Fruit fly (Drosophila melanogaster): Measurements from ENCODE around the gene CG11588.

CG11588 gene

DNA sequence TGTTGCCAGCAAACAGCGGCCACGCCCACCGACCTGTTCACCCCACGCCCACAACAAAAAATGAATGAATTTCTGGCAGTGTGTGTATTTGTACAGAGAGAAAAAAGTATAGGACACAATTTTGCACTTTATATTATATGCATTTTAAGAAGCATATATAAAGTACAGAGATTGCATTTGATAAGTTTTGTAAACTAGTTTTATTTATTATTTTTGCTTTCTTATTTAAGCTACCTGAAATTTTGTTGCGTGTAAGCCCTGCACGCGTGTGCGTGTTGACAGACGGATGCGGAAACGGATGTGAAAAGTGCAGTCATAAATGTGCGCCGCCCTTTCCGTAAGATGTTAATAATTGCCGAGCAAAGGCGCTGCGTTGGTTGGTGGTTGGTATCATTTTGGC lies 24.6 kb upstream of the CG11588 start:
- TF ChIP-seq CG8159 (tag; optimal IDR thresholded peaks at IDR 0.05) (peak; percentile 56), CG32121 (GFP tag; IDR thresholded peaks at IDR 0.05) (no peak), rn (GFP tag; IDR thresholded peaks at IDR 0.05) (no peak), CG14655 (GFP tag; optimal IDR thresholded peaks at IDR 0.05) (peak; percentile 12), fd96Ca (GFP tag; IDR thresholded peaks at IDR 0.05) (no peak), CG9948 (tag; optimal IDR thresholded peaks at IDR 0.05) (no peak), CG4496 (GFP tag; IDR thresholded peaks at IDR 0.05) (0 out of 3 replicates have a peak, but pooled peaks have one; percentile 29), CG34367 (tag; optimal IDR thresholded peaks at IDR 0.05) (no peak), CG8301 (tag; optimal IDR thresholded peaks at IDR 0.05) (no peak), CG13204 (GFP tag; optimal IDR thresholded peaks at IDR 0.05) (no peak), CG12605 (GFP tag; IDR thresholded peaks at IDR 0.05) (no peak), CG17806 (tag; optimal IDR thresholded peaks at IDR 0.05) (peak; percentile 30), Snoo (tag; optimal IDR thresholded peaks at IDR 0.05) (no peak), CG15710 (tag; optimal IDR thresholded peaks at IDR 0.05) (peak; percentile 42), Ets98B (GFP tag; IDR thresholded peaks at IDR 0.05) (no peak)

DNA sequence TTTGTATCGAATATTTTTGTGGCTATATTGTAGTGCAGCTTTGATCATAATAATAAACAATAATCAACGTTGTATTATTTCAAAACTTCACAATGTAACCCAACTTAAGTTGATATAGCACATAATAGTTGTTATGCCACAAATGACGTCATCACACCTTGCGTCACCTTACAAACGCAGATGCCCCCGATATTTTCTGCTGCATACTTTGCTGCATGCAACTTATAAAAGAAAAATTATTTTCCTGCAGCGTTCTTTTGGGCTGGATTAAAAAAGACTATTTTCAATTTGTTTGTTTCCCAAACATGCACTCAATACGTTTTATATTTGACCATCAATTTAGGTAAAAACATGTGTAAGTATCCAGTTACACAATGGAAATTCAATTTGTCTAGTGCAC lies 3.1 kb upstream of the CG11588 start:
- TF ChIP-seq CG8159 (tag; optimal IDR thresholded peaks at IDR 0.05) (no peak), CG8301 (tag; optimal IDR thresholded peaks at IDR 0.05) (no peak), CG14655 (GFP tag; optimal IDR thresholded peaks at IDR 0.05) (no peak), CG13204 (GFP tag; optimal IDR thresholded peaks at IDR 0.05) (no peak), CG15710 (tag; optimal IDR thresholded peaks at IDR 0.05) (no peak), D1 (tag; optimal IDR thresholded peaks at IDR 0.05) (no peak), Pif1A (GFP tag; optimal IDR thresholded peaks at IDR 0.05) (no peak)

DNA sequence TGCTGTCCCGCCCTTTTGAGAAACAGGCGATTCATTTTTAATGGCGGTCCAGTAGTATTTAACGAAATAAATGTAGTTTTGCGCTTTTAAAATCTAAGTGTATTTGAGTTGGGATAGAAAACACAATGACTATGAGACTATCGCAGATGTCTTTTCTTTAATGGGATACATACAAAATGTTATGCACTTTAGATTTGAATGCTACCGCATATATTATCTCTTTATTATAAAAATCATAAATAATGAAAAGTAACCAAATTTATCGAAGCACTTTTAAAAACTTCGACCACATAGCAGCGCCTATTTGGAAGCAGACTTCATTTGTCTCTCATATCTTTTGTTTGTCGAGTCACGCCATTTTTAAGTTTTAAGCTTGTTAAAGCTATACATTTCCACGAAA lies 3.3 kb downstream of the CG11588 start, which contains the start of gene SdhAL:
SdhAL (minus strand) TSS at position 101 of the 400 bp plus-strand sequence.
- TF ChIP-seq CG17806 (tag; optimal IDR thresholded peaks at IDR 0.05) (no peak), Ets98B (GFP tag; IDR thresholded peaks at IDR 0.05) (no peak), EcR (GFP tag; optimal IDR thresholded peaks at IDR 0.05) (no peak), CG8159 (tag; optimal IDR thresholded peaks at IDR 0.05) (no peak), Pif1A (GFP tag; optimal IDR thresholded peaks at IDR 0.05) (no peak), CG14655 (GFP tag; optimal IDR thresholded peaks at IDR 0.05) (no peak), CG9948 (tag; optimal IDR thresholded peaks at IDR 0.05) (no peak), CG32121 (GFP tag; IDR thresholded peaks at IDR 0.05) (no peak), fd96Ca (GFP tag; IDR thresholded peaks at IDR 0.05) (no peak), CG15710 (tag; optimal IDR thresholded peaks at IDR 0.05) (no peak), rn (GFP tag; IDR thresholded peaks at IDR 0.05) (no peak), CG34367 (tag; optimal IDR thresholded peaks at IDR 0.05) (no peak), gl (tag; optimal IDR thresholded peaks at IDR 0.05) (no peak), CG12605 (GFP tag; IDR thresholded peaks at IDR 0.05) (no peak), CG13204 (GFP tag; optimal IDR thresholded peaks at IDR 0.05) (no peak), Pif1B (GFP tag; optimal IDR thresholded peaks at IDR 0.05) (no peak), Snoo (tag; optimal IDR thresholded peaks at IDR 0.05) (no peak), CG10348 (GFP tag; IDR thresholded peaks at IDR 0.05) (no peak), D1 (tag; optimal IDR thresholded peaks at IDR 0.05) (no peak), CG8301 (tag; optimal IDR thresholded peaks at IDR 0.05) (no peak)

DNA sequence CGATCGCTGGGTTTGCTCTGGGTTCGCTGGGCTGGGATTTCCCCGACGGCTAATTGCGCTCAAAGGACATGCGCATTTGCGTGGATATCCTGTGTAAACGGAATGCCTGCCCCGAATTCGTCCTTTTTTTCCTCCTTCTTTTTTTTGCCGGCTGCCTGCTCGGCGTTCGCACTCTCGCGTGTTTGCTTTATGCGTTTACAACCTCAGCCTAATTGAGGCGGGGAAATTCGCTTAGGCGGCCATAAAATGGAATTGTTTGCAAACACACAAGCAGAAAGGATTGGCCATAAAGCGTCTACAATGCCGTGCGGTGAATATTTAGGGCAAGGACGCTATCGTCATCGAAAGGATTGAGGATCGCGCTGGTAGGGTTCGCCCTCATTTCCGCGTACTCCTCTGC lies 4.1 kb downstream of the CG11588 start:
- TF ChIP-seq CG4496 (GFP tag; IDR thresholded peaks at IDR 0.05), result no peak
- TF ChIP-seq Ets98B (GFP tag; IDR thresholded peaks at IDR 0.05), result no peak
- TF ChIP-seq Pif1B (GFP tag; optimal IDR thresholded peaks at IDR 0.05), result no peak
- no peak for TF ChIP-seq CG34367 (tag; optimal IDR thresholded peaks at IDR 0.05)
- no peak for TF ChIP-seq CG10348 (GFP tag; IDR thresholded peaks at IDR 0.05)
- TF ChIP-seq D1 (tag; optimal IDR thresholded peaks at IDR 0.05), result no peak
- TF ChIP-seq CG13204 (GFP tag; optimal IDR thresholded peaks at IDR 0.05), result no peak
- TF ChIP-seq CG14655 (GFP tag; optimal IDR thresholded peaks at IDR 0.05), result no peak
- no peak for TF ChIP-seq CG8159 (tag; optimal IDR thresholded peaks at IDR 0.05)
- no peak for TF ChIP-seq CG8301 (tag; optimal IDR thresholded peaks at IDR 0.05)
- TF ChIP-seq CG9948 (tag; optimal IDR thresholded peaks at IDR 0.05), result no peak
- TF ChIP-seq CG15710 (tag; optimal IDR thresholded peaks at IDR 0.05), result no peak

DNA sequence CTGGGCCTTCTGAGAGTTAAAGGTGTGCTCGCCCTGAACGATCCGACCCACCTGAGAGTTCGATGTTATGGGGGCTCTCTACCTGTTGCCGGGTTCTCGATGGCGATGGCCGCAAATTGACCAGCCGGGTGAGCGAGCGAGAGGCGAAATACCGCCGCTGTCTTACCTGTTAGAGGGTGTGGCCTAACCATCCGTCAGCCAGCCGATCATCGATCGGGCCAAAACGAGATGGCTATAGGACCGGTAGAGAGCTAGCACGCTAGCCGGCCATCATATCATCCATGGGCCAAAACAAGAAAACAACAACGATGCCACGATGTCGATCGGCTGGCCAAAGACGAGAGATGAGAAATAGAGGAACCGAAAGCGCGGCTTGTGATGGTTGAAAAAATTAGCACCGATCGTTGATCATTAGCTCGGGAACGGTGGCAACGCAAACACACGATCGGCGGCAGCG lies 6.0 kb downstream of the CG11588 start, which contains the start of gene byn:
byn (plus strand) TSS at position 407 of the 457 bp plus-strand sequence.
- TF ChIP-seq CG13204 (GFP tag; optimal IDR thresholded peaks at IDR 0.05), result no peak
- no peak for TF ChIP-seq CG9948 (tag; optimal IDR thresholded peaks at IDR 0.05)
- TF ChIP-seq Ets98B (GFP tag; IDR thresholded peaks at IDR 0.05), result no peak
- TF ChIP-seq Pif1B (GFP tag; optimal IDR thresholded peaks at IDR 0.05), result no peak
- TF ChIP-seq CG8301 (tag; optimal IDR thresholded peaks at IDR 0.05), result no peak
- TF ChIP-seq Snoo (tag; optimal IDR thresholded peaks at IDR 0.05), result no peak
- no peak for TF ChIP-seq CG8159 (tag; optimal IDR thresholded peaks at IDR 0.05)
- TF ChIP-seq CG10348 (GFP tag; IDR thresholded peaks at IDR 0.05), result no peak
- TF ChIP-seq gl (tag; optimal IDR thresholded peaks at IDR 0.05), result no peak
- TF ChIP-seq fd96Ca (GFP tag; IDR thresholded peaks at IDR 0.05), result no peak
- TF ChIP-seq CG17806 (tag; optimal IDR thresholded peaks at IDR 0.05), result no peak

DNA sequence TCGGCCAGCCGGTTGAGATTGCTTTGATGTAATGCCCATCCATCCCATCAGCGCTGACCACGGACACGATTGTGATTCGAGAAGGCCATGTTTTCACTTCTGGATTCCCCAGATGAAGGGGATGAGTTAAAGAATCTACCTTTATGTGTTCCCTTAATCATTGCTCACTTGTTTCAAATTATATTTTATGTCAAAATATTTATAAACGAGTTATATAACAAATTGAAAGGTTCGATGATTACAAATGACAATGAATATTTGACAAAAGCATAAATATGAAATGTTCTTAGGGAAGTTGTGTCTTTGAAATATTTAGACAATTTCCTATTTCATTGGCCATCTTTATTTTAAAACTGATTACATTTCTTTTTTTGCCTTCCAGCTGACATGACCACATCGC lies 10.3 kb downstream of the CG11588 start:
- TF ChIP-seq rn (GFP tag; IDR thresholded peaks at IDR 0.05), result no peak
- no peak for TF ChIP-seq fd96Ca (GFP tag; IDR thresholded peaks at IDR 0.05)
- no peak for TF ChIP-seq CG9948 (tag; optimal IDR thresholded peaks at IDR 0.05)
- no peak for TF ChIP-seq CG14655 (GFP tag; optimal IDR thresholded peaks at IDR 0.05)
- no peak for TF ChIP-seq Snoo (tag; optimal IDR thresholded peaks at IDR 0.05)
- TF ChIP-seq Pif1A (GFP tag; optimal IDR thresholded peaks at IDR 0.05), result no peak
- no peak for TF ChIP-seq CG8301 (tag; optimal IDR thresholded peaks at IDR 0.05)
- no peak for TF ChIP-seq CG13204 (GFP tag; optimal IDR thresholded peaks at IDR 0.05)
- no peak for TF ChIP-seq CG34367 (tag; optimal IDR thresholded peaks at IDR 0.05)
- TF ChIP-seq CG15710 (tag; optimal IDR thresholded peaks at IDR 0.05), result no peak
- TF ChIP-seq EcR (GFP tag; optimal IDR thresholded peaks at IDR 0.05), result no peak
- TF ChIP-seq CG12605 (GFP tag; IDR thresholded peaks at IDR 0.05), result no peak
- no peak for TF ChIP-seq CG8159 (tag; optimal IDR thresholded peaks at IDR 0.05)
- TF ChIP-seq D1 (tag; optimal IDR thresholded peaks at IDR 0.05), result no peak
- TF ChIP-seq CG10348 (GFP tag; IDR thresholded peaks at IDR 0.05), result no peak
- TF ChIP-seq CG4496 (GFP tag; IDR thresholded peaks at IDR 0.05), result no peak
- no peak for TF ChIP-seq Pif1B (GFP tag; optimal IDR thresholded peaks at IDR 0.05)
- no peak for TF ChIP-seq Ets98B (GFP tag; IDR thresholded peaks at IDR 0.05)
- TF ChIP-seq gl (tag; optimal IDR thresholded peaks at IDR 0.05), result no peak

Measured in whole organism, pupa.